Worm (Caenorhabditis elegans) whole organism, mixed stage, embryonic: ENCODE results near the gene che-7.

Experiments
- bed-3 ChIP-seq: fragments of 200-800 bp; sonication (Bioruptor generic); optimal IDR thresholded peaks from 3 replicates; lab custom pipeline; 2018; ENCODE audit warnings: mild to moderate bottlenecking, missing genetic modification characterization, moderate library complexity, missing compliant biosample characterization
- blmp-1 ChIP-seq: fragments of 150-350 bp; optimal IDR thresholded peaks from 2 replicates; lab custom pipeline; 2014; ENCODE audit warnings: missing biosample characterization, missing genetic modification characterization
- ceh-39 ChIP-seq: fragments of 150-350 bp; optimal IDR thresholded peaks from 2 replicates; lab custom pipeline; 2014; ENCODE audit warnings: missing biosample characterization, missing genetic modification characterization
- ceh-43 ChIP-seq: fragments of 200-800 bp; sonication (Bioruptor generic); optimal IDR thresholded peaks from 2 replicates; lab custom pipeline; 2018; ENCODE audit warnings: mild to moderate bottlenecking, missing genetic modification characterization, moderate library complexity, missing compliant biosample characterization
- ceh-83 ChIP-seq: fragments of 200-800 bp; sonication (Bioruptor generic); optimal IDR thresholded peaks from 2 replicates; lab custom pipeline; 2018; ENCODE audit warnings: mild to moderate bottlenecking, missing genetic modification characterization, missing compliant biosample characterization
- ces-1 ChIP-seq: fragments of 150-350 bp; optimal IDR thresholded peaks from 2 replicates; lab custom pipeline; 2014; ENCODE audit warnings: missing biosample characterization, missing genetic modification reagents, missing genetic modification characterization
- cnd-1 ChIP-seq: fragments of 200-800 bp; sonication (Bioruptor generic); optimal IDR thresholded peaks from 2 replicates; lab custom pipeline; 2018; ENCODE audit warnings: mild to moderate bottlenecking, missing genetic modification characterization, missing compliant biosample characterization
- drap-1 ChIP-seq: fragments of 200-800 bp; sonication (Bioruptor generic); optimal IDR thresholded peaks from 3 replicates; lab custom pipeline; 2018; ENCODE audit warnings: mild to moderate bottlenecking, missing genetic modification characterization, missing compliant biosample characterization
- elt-1 ChIP-seq: sonication (generic microtip); optimal IDR thresholded peaks from 2 replicates; lab custom pipeline; 2017; ENCODE audit warnings: missing genetic modification characterization, mild to moderate bottlenecking, missing compliant biosample characterization, antibody characterized with exemption, moderate library complexity, borderline replicate concordance; ENCODE audit not compliant: insufficient read depth
- elt-3 ChIP-seq: fragments of 150-350 bp; optimal IDR thresholded peaks from 2 replicates; lab custom pipeline; 2014; ENCODE audit warnings: missing biosample characterization, missing genetic modification characterization
- flh-1 ChIP-seq: fragments of 200-800 bp; sonication (Bioruptor generic); optimal IDR thresholded peaks from 2 replicates; lab custom pipeline; 2018; ENCODE audit warnings: mild to moderate bottlenecking, missing genetic modification characterization, moderate library complexity, missing compliant biosample characterization
- ham-2 ChIP-seq: fragments of 200-800 bp; sonication (Bioruptor generic); optimal IDR thresholded peaks from 2 replicates; lab custom pipeline; 2018; ENCODE audit warnings: mild to moderate bottlenecking, missing genetic modification characterization, missing compliant biosample characterization
- hlh-1 ChIP-seq: fragments of 150-350 bp; optimal IDR thresholded peaks from 2 replicates; lab custom pipeline; 2014; ENCODE audit warnings: missing biosample characterization, missing genetic modification reagents, missing genetic modification characterization
- lin-13 ChIP-seq: fragments of 150-350 bp; optimal IDR thresholded peaks from 2 replicates; lab custom pipeline; 2014; ENCODE audit warnings: missing biosample characterization, missing genetic modification characterization
- lin-32 ChIP-seq: fragments of 200-800 bp; sonication (Bioruptor generic); optimal IDR thresholded peaks from 2 replicates; lab custom pipeline; 2018; ENCODE audit warnings: mild to moderate bottlenecking, missing genetic modification characterization, missing compliant biosample characterization
- lsy-2 ChIP-seq: fragments of 150-350 bp; optimal IDR thresholded peaks from 2 replicates; lab custom pipeline; 2014; ENCODE audit warnings: missing biosample characterization, missing genetic modification characterization
- mab-5 ChIP-seq: fragments of 150-350 bp; optimal IDR thresholded peaks from 2 replicates; lab custom pipeline; 2014; ENCODE audit warnings: missing biosample characterization, missing genetic modification characterization
- mep-1 ChIP-seq: fragments of 150-350 bp; optimal IDR thresholded peaks from 2 replicates; lab custom pipeline; 2017; ENCODE audit warnings: missing biosample characterization, missing genetic modification reagents, missing genetic modification characterization, inconsistent platforms
- nhr-12 ChIP-seq: fragments of 150-350 bp; optimal IDR thresholded peaks from 2 replicates; lab custom pipeline; 2014; ENCODE audit warnings: missing biosample characterization, missing genetic modification characterization
- nhr-2 ChIP-seq: fragments of 150-350 bp; optimal IDR thresholded peaks from 2 replicates; lab custom pipeline; 2014; ENCODE audit warnings: missing biosample characterization, missing genetic modification characterization
- nhr-237 ChIP-seq: fragments of 150-350 bp; optimal IDR thresholded peaks from 2 replicates; lab custom pipeline; 2014; ENCODE audit warnings: missing biosample characterization, missing genetic modification characterization
- nhr-28 ChIP-seq: fragments of 150-350 bp; optimal IDR thresholded peaks from 2 replicates; lab custom pipeline; 2014; ENCODE audit warnings: missing biosample characterization, missing genetic modification characterization
- pha-4 ChIP-seq: fragments of 150-350 bp; optimal IDR thresholded peaks from 2 replicates; lab custom pipeline; 2018; ENCODE audit warnings: missing biosample characterization, missing genetic modification reagents, missing genetic modification characterization
- snpc-4 ChIP-seq: fragments of 150-350 bp; optimal IDR thresholded peaks from 2 replicates; lab custom pipeline; 2014; ENCODE audit warnings: missing biosample characterization, missing genetic modification characterization
- sptf-1 ChIP-seq: sonication (generic microtip); optimal IDR thresholded peaks from 2 replicates; lab custom pipeline; 2017; ENCODE audit warnings: mild to moderate bottlenecking, missing genetic modification characterization, moderate library complexity, missing compliant biosample characterization
- tbx-8 ChIP-seq: fragments of 200-800 bp; sonication (Bioruptor generic); optimal IDR thresholded peaks from 2 replicates; lab custom pipeline; 2018; ENCODE audit warnings: mild to moderate bottlenecking, missing genetic modification characterization, moderate library complexity, missing compliant biosample characterization
- unc-120 ChIP-seq: sonication (generic microtip); optimal IDR thresholded peaks from 2 replicates; lab custom pipeline; 2017; ENCODE audit warnings: missing genetic modification characterization, missing compliant biosample characterization; ENCODE audit not compliant: poor library complexity, severe bottlenecking
- unc-62 ChIP-seq: fragments of 150-350 bp; optimal IDR thresholded peaks from 2 replicates; lab custom pipeline; 2014; ENCODE audit warnings: missing biosample characterization, missing genetic modification reagents, missing genetic modification characterization
- ztf-11 ChIP-seq: fragments of 150-350 bp; optimal IDR thresholded peaks from 2 replicates; lab custom pipeline; 2014; ENCODE audit warnings: missing biosample characterization, missing genetic modification characterization

Gene che-7

ce11 chrV:7940299-7940698 is 28.7 kb downstream of the che-7 start, which contains the start of gene srt-53:
TSS of gene srt-53 (minus strand) at chrV:7940399.
- TF ChIP-seq nhr-28 (tag; lab: Kevin White, UChicago) = no peak
- no peak for TF ChIP-seq flh-1
- no peak for TF ChIP-seq nhr-12 (tag; lab: Kevin White, UChicago)
- TF ChIP-seq lsy-2 (tag; lab: Kevin White, UChicago) = no peak
- TF ChIP-seq snpc-4 (tag; lab: Kevin White, UChicago) = no peak
- TF ChIP-seq nhr-2 (tag; lab: Kevin White, UChicago) = no peak
- TF ChIP-seq tbx-8 (GFP tag; lab: Kevin White, UChicago) = no peak
- TF ChIP-seq ceh-43 (GFP tag; lab: Kevin White, UChicago) = no peak
- no peak for TF ChIP-seq cnd-1 (tag; lab: Kevin White, UChicago)
- no peak for TF ChIP-seq lin-13
- no peak for TF ChIP-seq mab-5 (tag; lab: Kevin White, UChicago)
- TF ChIP-seq mep-1 (tag; lab: Kevin White, UChicago) = no peak
- TF ChIP-seq unc-120 (tag; lab: Kevin White, UChicago) = no peak
- TF ChIP-seq ztf-11 (tag; lab: Kevin White, UChicago) = no peak
- TF ChIP-seq ceh-83 (GFP tag; lab: Kevin White, UChicago) = no peak
- no peak for TF ChIP-seq elt-1 (tag; lab: Kevin White, UChicago)
- no peak for TF ChIP-seq drap-1 (GFP tag; lab: Kevin White, UChicago)
- TF ChIP-seq hlh-1 = no peak
- TF ChIP-seq ceh-39 (tag; lab: Kevin White, UChicago) = no peak
- no peak for TF ChIP-seq lin-32 (GFP tag; lab: Kevin White, UChicago)

- TF ChIP-seq unc-120 (tag; lab: Kevin White, UChicago) (no peak), mab-5 (tag; lab: Kevin White, UChicago) (no peak), ceh-83 (GFP tag; lab: Kevin White, UChicago) (no peak), unc-62 (GFP tag; lab: Kevin White, UChicago) (no peak), pha-4 (tag; lab: Kevin White, UChicago) (no peak)
Observed at ce11 chrV:7937152-7937551, 31.9 kb downstream of the che-7 start, which contains the start of gene srsx-3. TSS of gene srsx-3 (minus strand) at chrV:7937252.

ce11 chrV:7932998-7933397 is 36.0 kb downstream of the che-7 start, which contains the start of gene ncx-10:
TSS of gene ncx-10 (minus strand) at chrV:7933098.
- no peak for TF ChIP-seq ham-2 (GFP tag; lab: Kevin White, UChicago)
- no peak for TF ChIP-seq nhr-12 (tag; lab: Kevin White, UChicago)
- TF ChIP-seq mab-5 (tag; lab: Kevin White, UChicago) = no peak
- no peak for TF ChIP-seq blmp-1
- TF ChIP-seq lsy-2 (tag; lab: Kevin White, UChicago) = no peak
- no peak for TF ChIP-seq hlh-1
- no peak for TF ChIP-seq ceh-83 (GFP tag; lab: Kevin White, UChicago)
- no peak for TF ChIP-seq ceh-43 (GFP tag; lab: Kevin White, UChicago)
- TF ChIP-seq unc-120 (tag; lab: Kevin White, UChicago) = no peak

- TF ChIP-seq lin-13 = no peak
Observed at ce11 chrV:7928660-7929059, 40.3 kb downstream of the che-7 start, which contains the start of gene srsx-5. TSS of gene srsx-5 (plus strand) at chrV:7928960.

- no peak for TF ChIP-seq ceh-43 (GFP tag; lab: Kevin White, UChicago)
- no peak for TF ChIP-seq elt-3 (tag; lab: Kevin White, UChicago)
- no peak for TF ChIP-seq nhr-237 (tag; lab: Kevin White, UChicago)
- TF ChIP-seq ztf-11 (tag; lab: Kevin White, UChicago) = no peak
- TF ChIP-seq snpc-4 (tag; lab: Kevin White, UChicago) = no peak
- no peak for TF ChIP-seq mab-5 (tag; lab: Kevin White, UChicago)
- TF ChIP-seq ham-2 (GFP tag; lab: Kevin White, UChicago) = no peak
- TF ChIP-seq nhr-2 (tag; lab: Kevin White, UChicago) = no peak
- TF ChIP-seq bed-3 (GFP tag; lab: Kevin White, UChicago) = no peak
- TF ChIP-seq tbx-8 (GFP tag; lab: Kevin White, UChicago) = no peak
- TF ChIP-seq nhr-28 (tag; lab: Kevin White, UChicago) = no peak
- no peak for TF ChIP-seq nhr-12 (tag; lab: Kevin White, UChicago)
- TF ChIP-seq ces-1 (GFP tag; lab: Kevin White, UChicago) = no peak
- TF ChIP-seq sptf-1 (tag; lab: Kevin White, UChicago) = no peak
- no peak for TF ChIP-seq unc-120 (tag; lab: Kevin White, UChicago)
- TF ChIP-seq mep-1 (tag; lab: Kevin White, UChicago) = no peak
- no peak for TF ChIP-seq ceh-83 (GFP tag; lab: Kevin White, UChicago)
- TF ChIP-seq lin-32 (GFP tag; lab: Kevin White, UChicago) = no peak
- no peak for TF ChIP-seq elt-1 (tag; lab: Kevin White, UChicago)
- TF ChIP-seq pha-4 (tag; lab: Kevin White, UChicago) = no peak
Observed at ce11 chrV:7926784-7927183, 42.2 kb downstream of the che-7 start, which contains the start of gene srsx-6. TSS of gene srsx-6 (plus strand) at chrV:7927084.
